Fruit fly (Drosophila melanogaster) ovary, adult (tissue): ENCODE data around the gene Nedd8.

Experiments
- CG17801 ChIP-seq: fragments of 200-800 bp; optimal IDR thresholded peaks from 2 replicates; lab custom pipeline; 2019; ENCODE audit warnings: missing biosample characterization, mild to moderate bottlenecking, missing genetic modification characterization, moderate library complexity; ENCODE audit not compliant: partially characterized antibody

Gene Nedd8

dm6 chr2L:18980982-18981381 is 29.3 kb upstream of the Nedd8 start:
- TF ChIP-seq CG17801 (GFP tag; lab: Kevin White, UChicago) = no peak

- TF ChIP-seq CG17801 (GFP tag; lab: Kevin White, UChicago) = no peak
Measured at dm6 chr2L:18979407-18979806, 27.8 kb upstream of the Nedd8 start.

- no peak for TF ChIP-seq CG17801 (GFP tag; lab: Kevin White, UChicago)
Measured at dm6 chr2L:18978923-18979322, 27.3 kb upstream of the Nedd8 start.

- TF ChIP-seq CG17801 (GFP tag; lab: Kevin White, UChicago) = no peak
Measured at dm6 chr2L:18976749-18977148, 25.1 kb upstream of the Nedd8 start.

dm6 chr2L:18974063-18974779 is 22.6 kb upstream of the Nedd8 start, which contains the start of the genes L2HGDH and CG10431:
Gene L2HGDH, minus strand, starts transcription at chr2L:18974448.
Gene CG10431, plus strand, starts transcription at chr2L:18974710.
- TF ChIP-seq CG17801 (GFP tag; lab: Kevin White, UChicago) = peak; percentile 27

- TF ChIP-seq CG17801 (GFP tag; lab: Kevin White, UChicago) = peak; percentile 46
Measured at dm6 chr2L:18968370-18969105, 16.9 kb upstream of the Nedd8 start, which contains the start of the genes Nak and Tango6. Gene Nak, minus strand, starts transcription at chr2L:18968744. Gene Tango6, plus strand, starts transcription at chr2L:18969028.

- TF ChIP-seq CG17801 (GFP tag; lab: Kevin White, UChicago) = no peak
Measured at dm6 chr2L:18967897-18968296, 16.3 kb upstream of the Nedd8 start.

dm6 chr2L:18966844-18967243 is 15.2 kb upstream of the Nedd8 start:
- peak; percentile 91 for TF ChIP-seq CG17801 (GFP tag; lab: Kevin White, UChicago)

- peak; percentile 79 for TF ChIP-seq CG17801 (GFP tag; lab: Kevin White, UChicago)
Measured at dm6 chr2L:18966214-18966556, 14.5 kb upstream of the Nedd8 start.

- no peak for TF ChIP-seq CG17801 (GFP tag; lab: Kevin White, UChicago)
Measured at dm6 chr2L:18965367-18966213, 14.0 kb upstream of the Nedd8 start.

dm6 chr2L:18957142-18957674 is 5.6 kb upstream of the Nedd8 start, which contains the start of gene Bhmt:
Gene Bhmt, minus strand, starts transcription at chr2L:18957311.
- peak; percentile 93 for TF ChIP-seq CG17801 (GFP tag; lab: Kevin White, UChicago)

- no peak for TF ChIP-seq CG17801 (GFP tag; lab: Kevin White, UChicago)
Measured at dm6 chr2L:18955666-18956065, 4.0 kb upstream of the Nedd8 start.

dm6 chr2L:18954255-18954715 is 2.6 kb upstream of the Nedd8 start, which contains the start of gene CG10621:
Gene CG10621, minus strand, starts transcription at chr2L:18954431.
- TF ChIP-seq CG17801 (GFP tag; lab: Kevin White, UChicago) = no peak

dm6 chr2L:18953512-18954254 is 2.0 kb upstream of the Nedd8 start:
- TF ChIP-seq CG17801 (GFP tag; lab: Kevin White, UChicago) = no peak
